Fruit fly (Drosophila melanogaster): Measurements from ENCODE around the gene CSN1b.

The CSN1b gene

DNA sequence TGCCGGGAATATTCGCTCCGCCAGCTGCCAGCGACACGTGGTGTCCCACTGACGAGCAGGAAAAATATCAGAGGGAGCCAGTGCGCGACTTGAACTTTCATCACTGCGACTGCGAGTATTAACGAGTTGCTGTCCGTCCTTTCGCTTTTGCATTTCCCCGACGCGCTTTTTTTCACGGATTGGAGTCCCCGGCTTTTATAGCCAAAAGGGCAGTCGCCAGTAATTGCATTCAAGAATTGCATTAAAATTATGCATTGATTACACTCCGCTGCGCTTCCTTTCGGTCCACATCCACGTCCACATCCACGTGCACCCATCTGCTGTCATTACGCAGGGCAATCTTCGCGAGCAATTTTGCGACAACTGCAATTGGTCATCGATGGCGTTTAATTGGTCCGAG is 6.4 kb upstream of the CSN1b start, which contains the start of gene Ir75d:
Ir75d (minus strand) TSS at position 101 of the 400 bp plus-strand sequence.
- TF ChIP-seq usp (GFP tag; optimal IDR thresholded peaks at IDR 0.05) = no peak
- no peak for TF ChIP-seq EcR (GFP tag; optimal IDR thresholded peaks at IDR 0.05)
- no peak for TF ChIP-seq psq (optimal IDR thresholded peaks at IDR 0.05)
- no peak for TF ChIP-seq pan (optimal IDR thresholded peaks at IDR 0.05)
- TF ChIP-seq Dll (optimal IDR thresholded peaks at IDR 0.05) = no peak
- no peak for TF ChIP-seq CG8478 (optimal IDR thresholded peaks at IDR 0.05)

dm6 chr3L:18901411-18901810 is 3.3 kb downstream of the CSN1b start, which contains the start of the genes arx and CG6843:
Gene arx, minus strand, starts transcription at chr3L:18901554.
Gene CG6843, plus strand, starts transcription at chr3L:18901594.
- TF ChIP-seq EcR (GFP tag; optimal IDR thresholded peaks at IDR 0.05) (no peak), usp (GFP tag; optimal IDR thresholded peaks at IDR 0.05) (no peak), psq (optimal IDR thresholded peaks at IDR 0.05) (no peak)

- no peak for TF ChIP-seq pan (optimal IDR thresholded peaks at IDR 0.05)
Measured at dm6 chr3L:18898770-18899278, 5.9 kb downstream of the CSN1b start, which contains the start of gene RpL26. Gene RpL26, plus strand, starts transcription at chr3L:18898875.

DNA sequence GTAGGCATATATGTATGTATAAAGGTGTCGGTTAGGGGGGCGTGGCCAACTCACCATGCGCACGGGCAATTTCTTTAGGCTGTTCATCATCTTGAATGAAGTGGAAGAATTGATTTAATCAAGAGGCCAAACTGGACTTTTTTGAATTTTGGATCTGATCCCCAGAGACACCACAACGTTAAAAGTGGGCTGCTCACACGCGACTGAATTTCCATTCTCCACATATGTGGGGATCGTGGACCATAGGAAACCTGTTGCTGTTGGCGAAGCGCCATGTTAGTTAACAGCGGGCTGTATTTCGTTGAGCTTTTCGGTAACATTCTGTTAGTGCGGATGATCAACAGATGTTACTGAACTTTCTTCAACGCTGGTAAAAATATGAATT is 6.7 kb downstream of the CSN1b start, which contains the start of gene CG3902:
CG3902 (minus strand) TSS at position 208 of the 385 bp plus-strand sequence.
- TF ChIP-seq CG8478 (optimal IDR thresholded peaks at IDR 0.05) = no peak
- TF ChIP-seq EcR (GFP tag; optimal IDR thresholded peaks at IDR 0.05) = no peak
- no peak for TF ChIP-seq psq (optimal IDR thresholded peaks at IDR 0.05)
- no peak for TF ChIP-seq pan (optimal IDR thresholded peaks at IDR 0.05)
- no peak for TF ChIP-seq Dll (optimal IDR thresholded peaks at IDR 0.05)
- no peak for TF ChIP-seq usp (GFP tag; optimal IDR thresholded peaks at IDR 0.05)

- no peak for TF ChIP-seq Dll (optimal IDR thresholded peaks at IDR 0.05)
- TF ChIP-seq EcR (GFP tag; optimal IDR thresholded peaks at IDR 0.05) = no peak
- no peak for TF ChIP-seq CG8478 (optimal IDR thresholded peaks at IDR 0.05)
- TF ChIP-seq usp (GFP tag; optimal IDR thresholded peaks at IDR 0.05) = no peak
- no peak for TF ChIP-seq pan (optimal IDR thresholded peaks at IDR 0.05)
- no peak for TF ChIP-seq psq (optimal IDR thresholded peaks at IDR 0.05)
Measured at dm6 chr3L:18897459-18898085, 7.2 kb downstream of the CSN1b start.

DNA sequence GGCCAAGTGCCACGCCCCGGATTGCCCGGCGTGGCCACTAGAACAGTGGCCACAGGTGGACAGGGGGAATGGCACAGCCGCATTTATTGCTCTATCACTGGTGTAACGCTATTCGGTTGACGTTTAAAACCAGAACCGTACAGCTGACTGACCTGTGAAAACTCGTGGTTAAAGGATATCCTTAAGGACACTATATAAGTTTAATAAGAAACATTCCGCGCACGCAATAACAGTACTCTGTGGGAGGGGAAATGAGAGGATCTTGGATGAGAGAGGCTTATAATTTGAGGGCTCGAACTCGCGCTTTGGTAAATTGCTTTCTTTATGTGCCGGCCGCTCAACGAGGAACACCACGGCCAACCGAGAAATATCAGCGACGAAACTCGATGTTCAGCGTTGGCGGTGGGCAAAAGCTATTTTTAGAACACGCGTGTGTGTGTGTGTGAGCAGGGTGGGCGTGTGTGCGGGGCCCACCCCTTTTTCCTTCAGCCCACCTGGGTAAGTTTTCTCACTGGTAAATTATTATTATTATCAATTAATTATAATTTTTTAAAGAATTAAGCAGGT is 8.3 kb downstream of the CSN1b start:
- TF ChIP-seq psq (optimal IDR thresholded peaks at IDR 0.05) (no peak), pan (optimal IDR thresholded peaks at IDR 0.05) (no peak), usp (GFP tag; optimal IDR thresholded peaks at IDR 0.05) (no peak), EcR (GFP tag; optimal IDR thresholded peaks at IDR 0.05) (no peak), CG8478 (optimal IDR thresholded peaks at IDR 0.05) (no peak), Dll (optimal IDR thresholded peaks at IDR 0.05) (no peak)

DNA sequence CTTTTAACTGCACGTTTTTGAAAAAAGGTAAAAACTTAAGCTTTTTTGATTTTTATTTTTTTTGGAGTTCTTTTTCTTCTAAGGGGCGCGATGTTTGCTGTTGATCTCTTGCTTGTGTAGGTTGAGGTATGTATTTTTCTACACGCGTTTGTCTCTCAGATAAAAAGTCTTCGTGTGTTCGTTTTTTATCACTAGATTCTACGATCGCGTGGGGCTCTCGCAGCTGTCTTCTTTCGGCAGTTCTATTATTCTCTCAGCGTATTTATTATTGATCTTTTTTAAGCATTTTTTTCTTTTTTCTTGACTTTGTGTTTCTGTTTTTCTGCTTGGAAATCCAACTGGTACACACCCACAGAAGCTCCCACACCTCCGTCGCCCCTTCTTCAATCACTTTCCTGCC is 9.7 kb downstream of the CSN1b start:
- TF ChIP-seq psq (optimal IDR thresholded peaks at IDR 0.05) = no peak
- TF ChIP-seq usp (GFP tag; optimal IDR thresholded peaks at IDR 0.05) = no peak
- TF ChIP-seq pan (optimal IDR thresholded peaks at IDR 0.05) = no peak
- no peak for TF ChIP-seq Dll (optimal IDR thresholded peaks at IDR 0.05)
- no peak for TF ChIP-seq EcR (GFP tag; optimal IDR thresholded peaks at IDR 0.05)
- no peak for TF ChIP-seq CG8478 (optimal IDR thresholded peaks at IDR 0.05)

DNA sequence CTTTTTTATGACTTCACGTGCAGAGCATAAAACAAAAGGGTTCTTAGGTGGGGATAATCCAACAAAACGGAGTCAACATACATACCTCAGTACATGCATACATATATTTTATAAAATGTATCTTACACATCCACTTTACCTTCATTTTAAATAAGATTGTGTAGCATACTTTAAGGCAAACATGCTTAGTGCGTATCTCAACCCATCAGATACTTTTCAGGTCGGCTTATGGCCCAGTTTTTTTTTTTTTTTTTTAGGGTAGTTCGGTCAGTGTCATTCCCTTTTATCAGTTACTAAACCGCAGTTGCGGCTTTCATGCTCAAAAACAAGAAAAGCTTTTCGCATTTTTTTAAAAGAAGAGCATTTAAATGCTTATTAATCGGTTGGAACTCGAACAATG is 12.7 kb downstream of the CSN1b start, which contains the start of gene NijB:
NijB (plus strand) TSS at position 398 of the 400 bp plus-strand sequence.
- TF ChIP-seq pan (optimal IDR thresholded peaks at IDR 0.05) = no peak
- TF ChIP-seq EcR (GFP tag; optimal IDR thresholded peaks at IDR 0.05) = no peak
- TF ChIP-seq CG8478 (optimal IDR thresholded peaks at IDR 0.05) = no peak
- TF ChIP-seq usp (GFP tag; optimal IDR thresholded peaks at IDR 0.05) = no peak

DNA sequence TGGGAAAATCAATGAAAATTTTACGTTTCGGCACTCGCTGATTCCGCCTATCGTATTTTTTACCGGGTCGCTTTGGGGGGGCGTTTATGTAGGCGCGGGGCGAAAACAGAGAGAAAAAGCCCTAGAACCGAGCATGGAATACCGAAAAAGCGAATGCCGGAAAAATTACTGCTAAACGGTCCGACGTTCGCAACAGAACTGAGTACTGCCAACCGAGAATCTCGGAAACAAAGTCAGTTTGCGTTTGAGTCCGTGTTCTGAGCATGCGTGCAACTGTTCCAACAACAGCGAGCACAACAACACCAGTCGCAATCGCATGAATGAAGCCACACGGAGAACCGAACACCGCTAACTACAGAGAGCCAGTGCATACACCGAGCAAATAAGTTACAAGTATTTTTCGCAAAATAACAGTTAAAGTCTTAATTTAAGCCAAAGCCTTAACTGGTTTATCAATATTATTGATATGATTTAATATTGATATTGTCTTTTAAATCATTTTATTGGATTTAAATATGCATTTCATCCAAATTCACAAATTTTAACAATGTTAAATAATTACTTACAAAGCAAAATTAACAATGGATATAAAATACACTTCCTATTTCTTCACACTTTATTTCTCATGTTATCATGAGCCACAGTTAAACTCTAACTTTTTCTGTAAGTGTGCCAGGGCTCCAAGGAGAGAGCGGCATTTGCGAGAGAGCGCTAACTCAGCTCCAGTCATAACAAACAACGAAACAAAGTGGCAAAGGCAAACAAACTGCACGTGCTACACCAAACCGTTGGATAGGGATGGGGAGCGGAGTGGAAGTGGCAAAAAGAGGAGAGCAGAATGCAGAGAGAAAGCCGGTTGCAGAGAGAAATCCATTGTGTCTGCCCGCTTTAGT is 14.2 kb downstream of the CSN1b start, which contains the start of gene CG3961:
CG3961 (minus strand) TSS at position 201 of the 893 bp plus-strand sequence.
- TF ChIP-seq Dll (optimal IDR thresholded peaks at IDR 0.05) (no peak), usp (GFP tag; optimal IDR thresholded peaks at IDR 0.05) (no peak), CG8478 (optimal IDR thresholded peaks at IDR 0.05) (no peak), psq (optimal IDR thresholded peaks at IDR 0.05) (no peak), pan (optimal IDR thresholded peaks at IDR 0.05) (no peak), EcR (GFP tag; optimal IDR thresholded peaks at IDR 0.05) (no peak)

DNA sequence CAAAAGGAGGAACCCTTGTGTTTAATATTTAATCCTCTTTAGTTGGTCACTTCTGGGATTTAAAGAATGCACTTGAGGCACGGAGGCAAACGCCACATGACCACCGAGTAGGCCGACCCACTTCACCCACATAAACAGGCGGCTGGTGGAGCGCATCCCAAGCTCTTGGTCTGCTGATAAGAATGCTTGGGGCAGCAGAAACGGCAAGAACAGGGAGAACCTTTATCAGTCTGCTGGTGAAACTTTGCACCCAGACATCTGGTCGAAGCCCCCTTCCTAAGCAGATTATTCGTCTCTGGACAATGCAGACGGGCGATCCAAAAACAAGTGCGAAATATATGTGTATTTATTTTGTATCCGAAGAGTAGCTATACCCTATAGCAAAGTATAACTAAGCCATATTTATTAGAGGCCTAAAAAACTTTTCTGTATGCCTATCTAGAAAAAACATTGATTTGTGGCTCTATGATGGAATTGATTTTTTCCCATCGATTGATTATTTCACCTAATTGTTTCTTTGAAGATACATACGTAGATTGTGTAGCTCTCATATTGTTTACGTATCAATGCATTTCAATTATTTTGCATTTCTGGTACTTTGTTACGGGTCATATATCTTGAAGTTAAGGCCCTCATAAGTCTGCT is 15.4 kb downstream of the CSN1b start:
- TF ChIP-seq CG8478 (optimal IDR thresholded peaks at IDR 0.05) (no peak), pan (optimal IDR thresholded peaks at IDR 0.05) (no peak), Dll (optimal IDR thresholded peaks at IDR 0.05) (no peak), EcR (GFP tag; optimal IDR thresholded peaks at IDR 0.05) (no peak), usp (GFP tag; optimal IDR thresholded peaks at IDR 0.05) (no peak), psq (optimal IDR thresholded peaks at IDR 0.05) (no peak)

dm6 chr3L:18881613-18882012 is 23.1 kb downstream of the CSN1b start:
- TF ChIP-seq pan (optimal IDR thresholded peaks at IDR 0.05) (no peak), usp (GFP tag; optimal IDR thresholded peaks at IDR 0.05) (no peak), psq (optimal IDR thresholded peaks at IDR 0.05) (no peak), CG8478 (optimal IDR thresholded peaks at IDR 0.05) (no peak), Dll (optimal IDR thresholded peaks at IDR 0.05) (no peak), EcR (GFP tag; optimal IDR thresholded peaks at IDR 0.05) (no peak)

All from whole organism.